Fruit fly (Drosophila melanogaster): ENCODE data around the gene CG42821.
A peak's percentile ranks its signal among the peaks of the same experiment; 100 is the strongest.

CG42821 gene

dm6 chr3R:17403188-17403587 lies 9.7 kb upstream of the CG42821 start, which contains the start of gene CG34279:
Gene CG34279 (minus strand): TSS chr3R:17403288.
- no peak for TF ChIP-seq CG32264 (GFP tag; optimal IDR thresholded peaks at IDR 0.05)
- no peak for TF ChIP-seq Rel (GFP tag; optimal IDR thresholded peaks at IDR 0.05)
- no peak for TF ChIP-seq Rel (tag; optimal IDR thresholded peaks at IDR 0.05)
- TF ChIP-seq h (GFP tag; optimal IDR thresholded peaks at IDR 0.05): peak; percentile 34
- TF ChIP-seq N (GFP tag; optimal IDR thresholded peaks at IDR 0.05): no peak
- TF ChIP-seq Vsx2 (GFP tag; optimal IDR thresholded peaks at IDR 0.05; ENCODE audit: partially characterized antibody): no peak
- TF ChIP-seq GATAd (GFP tag; optimal IDR thresholded peaks at IDR 0.05): no peak
- TF ChIP-seq dsf (GFP tag; optimal IDR thresholded peaks at IDR 0.05; ENCODE audit: borderline replicate concordance): no peak
- TF ChIP-seq sage (GFP tag; optimal IDR thresholded peaks at IDR 0.05): no peak
- no peak for TF ChIP-seq Dfd (GFP tag; optimal IDR thresholded peaks at IDR 0.05)
- no peak for TF ChIP-seq CG9705 (GFP tag; optimal IDR thresholded peaks at IDR 0.05)
- peak; percentile 11 for TF ChIP-seq Hnf4 (GFP tag; optimal IDR thresholded peaks at IDR 0.05)
- peak; percentile 21 for TF ChIP-seq rgr (GFP tag; optimal IDR thresholded peaks at IDR 0.05)
- TF ChIP-seq Mio (GFP tag; optimal IDR thresholded peaks at IDR 0.05): no peak
- TF ChIP-seq OdsH (GFP tag; optimal IDR thresholded peaks at IDR 0.05): no peak
- TF ChIP-seq tai (GFP tag; optimal IDR thresholded peaks at IDR 0.05): no peak
- no peak for TF ChIP-seq dmrt93B (GFP tag; optimal IDR thresholded peaks at IDR 0.05)
- no peak for TF ChIP-seq sv (GFP tag; optimal IDR thresholded peaks at IDR 0.05)
- TF ChIP-seq dl (GFP tag; optimal IDR thresholded peaks at IDR 0.05; ENCODE audit: insufficient read depth in 1 of 2, partially characterized antibody in 2 of 2): no peak
- TF ChIP-seq Hr78 (GFP tag; optimal IDR thresholded peaks at IDR 0.05): no peak
- no peak for TF ChIP-seq fru (GFP tag; optimal IDR thresholded peaks at IDR 0.05)
- no peak for TF ChIP-seq CrebA (GFP tag; optimal IDR thresholded peaks at IDR 0.05; ENCODE audit: borderline replicate concordance)

- TF ChIP-seq Vsx2 (GFP tag; optimal IDR thresholded peaks at IDR 0.05; ENCODE audit: partially characterized antibody) (peak; percentile 45), CG32264 (GFP tag; optimal IDR thresholded peaks at IDR 0.05) (no peak), fru (GFP tag; optimal IDR thresholded peaks at IDR 0.05) (no peak), usp (GFP tag; optimal IDR thresholded peaks at IDR 0.05) (no peak), Dif (GFP tag; optimal IDR thresholded peaks at IDR 0.05; ENCODE audit: partially characterized antibody) (no peak), foxo (GFP tag; optimal IDR thresholded peaks at IDR 0.05) (no peak)
These were observed 9.3 kb upstream of the CG42821 start, which contains the start of gene CG34280 for dm6 chr3R:17403618-17404017. Gene CG34280 (minus strand): TSS chr3R:17403718.

dm6 chr3R:17404155-17404554 lies 8.7 kb upstream of the CG42821 start:
- peak; percentile 40 for TF ChIP-seq brk (GFP tag; optimal IDR thresholded peaks at IDR 0.05)
- no peak for TF ChIP-seq jim (GFP tag; optimal IDR thresholded peaks at IDR 0.05)
- peak in 1 of 2 experiments; percentile 5 for TF ChIP-seq foxo (GFP tag; optimal IDR thresholded peaks at IDR 0.05)
- peak; percentile 36 for TF ChIP-seq Jra (GFP tag; optimal IDR thresholded peaks at IDR 0.05)
- peak; percentile 12 for TF ChIP-seq HLH106 (tag; optimal IDR thresholded peaks at IDR 0.05)
- TF ChIP-seq h (GFP tag; optimal IDR thresholded peaks at IDR 0.05): peak; percentile 16
- no peak for TF ChIP-seq sage (GFP tag; optimal IDR thresholded peaks at IDR 0.05)
- no peak for TF ChIP-seq dsf (GFP tag; optimal IDR thresholded peaks at IDR 0.05; ENCODE audit: borderline replicate concordance)
- no peak for TF ChIP-seq woc (GFP tag; optimal IDR thresholded peaks at IDR 0.05)
- peak; percentile 55 for TF ChIP-seq br (GFP tag; optimal IDR thresholded peaks at IDR 0.05)
- peak; percentile 77 for TF ChIP-seq Hr83 (GFP tag; optimal IDR thresholded peaks at IDR 0.05; ENCODE audit: poor library complexity, severe bottlenecking)
- TF ChIP-seq OdsH (GFP tag; optimal IDR thresholded peaks at IDR 0.05): peak; percentile 60
- TF ChIP-seq rgr (GFP tag; optimal IDR thresholded peaks at IDR 0.05): peak; percentile 72
- peak; percentile 78 for TF ChIP-seq Hnf4 (GFP tag; optimal IDR thresholded peaks at IDR 0.05)
- peak; percentile 2 for TF ChIP-seq fru (GFP tag; optimal IDR thresholded peaks at IDR 0.05)
- TF ChIP-seq tai (GFP tag; optimal IDR thresholded peaks at IDR 0.05): peak; percentile 59

dm6 chr3R:17405009-17405408 lies 7.9 kb upstream of the CG42821 start, which contains the start of gene CG42823:
Gene CG42823 (minus strand): TSS chr3R:17405109.
- TF ChIP-seq usp (GFP tag; optimal IDR thresholded peaks at IDR 0.05) (no peak), CG32264 (GFP tag; optimal IDR thresholded peaks at IDR 0.05) (no peak), woc (GFP tag; optimal IDR thresholded peaks at IDR 0.05) (no peak), Myc (optimal IDR thresholded peaks at IDR 0.05) (no peak), Abd-B (GFP tag; optimal IDR thresholded peaks at IDR 0.05) (no peak), N (GFP tag; optimal IDR thresholded peaks at IDR 0.05) (no peak)
